Worm (Caenorhabditis elegans) whole organism, L4 larva: Measurements from ENCODE around the gene Y116F11A.6.

ENCODE experiments used
- F26F4.8 ChIP-seq: fragments of 200-800 bp; sonication (Bioruptor generic); conservative IDR thresholded peaks from 2 replicates; pipeline ENCODE4 v1.3.6; 2022; ENCODE audit warnings: missing genetic modification characterization, missing compliant biosample characterization
- F37D6.2 ChIP-seq: sonication (generic microtip); optimal IDR thresholded peaks from 2 replicates; lab custom pipeline; 2016; ENCODE audit warnings: mild to moderate bottlenecking, missing genetic modification characterization, missing compliant biosample characterization
- T26A8.4 ChIP-seq: fragments of 200-800 bp; sonication (Bioruptor generic); IDR thresholded peaks from 2 replicates; pipeline ENCODE4 v1.3.6; 2022; ENCODE audit warnings: missing genetic modification characterization, missing compliant biosample characterization
- Y5F2A.4 ChIP-seq: fragments of 200-800 bp; sonication (Bioruptor generic); optimal IDR thresholded peaks from 2 replicates; lab custom pipeline; 2018; ENCODE audit warnings: mild to moderate bottlenecking, missing genetic modification characterization, missing compliant biosample characterization
- Y75B8A.6 ChIP-seq: fragments of 200-800 bp; sonication (Bioruptor generic); IDR thresholded peaks from 2 replicates; pipeline ENCODE4 v1.3.6; 2022; ENCODE audit warnings: missing genetic modification reagents, missing genetic modification characterization, missing compliant biosample characterization
- ZK546.5 ChIP-seq, 2 experiments: sonication (generic microtip); optimal IDR thresholded peaks; 2 replicates each; lab custom pipeline; 2017; ENCODE audit warnings: missing biosample characterization in 2 of 2, missing genetic modification characterization in 2 of 2
- aha-1 ChIP-seq: fragments of 150-350 bp; peaks from one replicate; lab custom pipeline; 2014; ENCODE audit warnings: missing biosample characterization, missing genetic modification characterization
- attf-4 ChIP-seq: sonication (generic microtip); optimal IDR thresholded peaks from 3 replicates; lab custom pipeline; 2017; ENCODE audit warnings: missing biosample characterization, missing genetic modification characterization
- ceh-32 ChIP-seq: sonication (generic microtip); optimal IDR thresholded peaks from 2 replicates; lab custom pipeline; 2016; ENCODE audit warnings: mild to moderate bottlenecking, missing genetic modification characterization, missing compliant biosample characterization; ENCODE audit not compliant: poor library complexity
- ceh-44 ChIP-seq: fragments of 200-800 bp; sonication (Bioruptor generic); IDR thresholded peaks from 2 replicates; pipeline ENCODE4 v1.3.6; 2022; ENCODE audit warnings: missing genetic modification reagents, missing genetic modification characterization, missing compliant biosample characterization
- ceh-62 ChIP-seq: sonication (generic microtip); optimal IDR thresholded peaks from 2 replicates; lab custom pipeline; 2017; ENCODE audit warnings: missing biosample characterization, missing genetic modification characterization
- ceh-82 ChIP-seq: sonication (generic microtip); optimal IDR thresholded peaks from 2 replicates; lab custom pipeline; 2017; ENCODE audit warnings: missing biosample characterization, missing genetic modification characterization
- ces-1 ChIP-seq: fragments of 150-350 bp; sonication (generic microtip); optimal IDR thresholded peaks from 4 replicates; lab custom pipeline; 2014; ENCODE audit warnings: missing biosample characterization, missing genetic modification reagents, missing genetic modification characterization
- daf-19 ChIP-seq: fragments of 200-800 bp; sonication (Bioruptor generic); conservative IDR thresholded peaks from 2 replicates; pipeline ENCODE4 v1.3.6; 2022; ENCODE audit warnings: missing genetic modification characterization, missing compliant biosample characterization
- egl-27 ChIP-seq: sonication (generic microtip); optimal IDR thresholded peaks from 3 replicates; lab custom pipeline; 2017; ENCODE audit warnings: missing biosample characterization, missing genetic modification reagents, missing genetic modification characterization
- egl-43 ChIP-seq: fragments of 200-800 bp; sonication (Bioruptor generic); IDR thresholded peaks from 2 replicates; pipeline ENCODE4 v1.3.6; 2022; ENCODE audit warnings: missing genetic modification reagents, missing genetic modification characterization, missing compliant biosample characterization
- fkh-10 ChIP-seq: fragments of 150-350 bp; optimal IDR thresholded peaks from 2 replicates; lab custom pipeline; 2014; ENCODE audit warnings: missing biosample characterization, missing genetic modification reagents, missing genetic modification characterization
- fos-1 ChIP-seq: fragments of 150-350 bp; optimal IDR thresholded peaks from 2 replicates; lab custom pipeline; 2014; ENCODE audit warnings: missing biosample characterization, missing genetic modification characterization
- gei-8 ChIP-seq: fragments of 200-800 bp; sonication (Bioruptor generic); optimal IDR thresholded peaks from 2 replicates; lab custom pipeline; 2018; ENCODE audit warnings: mild to moderate bottlenecking, missing genetic modification characterization, missing compliant biosample characterization
- hlh-30 ChIP-seq: sonication (generic microtip); optimal IDR thresholded peaks from 2 replicates; lab custom pipeline; 2017; ENCODE audit warnings: antibody characterized with exemption, mild to moderate bottlenecking, missing genetic modification characterization, missing compliant biosample characterization; ENCODE audit not compliant: insufficient read depth
- lin-15B ChIP-seq: fragments of 150-350 bp; sonication (generic microtip); optimal IDR thresholded peaks from 3 replicates; lab custom pipeline; 2014; ENCODE audit warnings: missing biosample characterization, missing genetic modification characterization
- lin-29 ChIP-seq: fragments of 200-800 bp; sonication (Bioruptor generic); IDR thresholded peaks from 2 replicates; pipeline ENCODE4 v1.3.6; 2022; ENCODE audit warnings: missing genetic modification reagents, missing genetic modification characterization, missing compliant biosample characterization
- lin-38 ChIP-seq: fragments of 200-800 bp; sonication (Bioruptor generic); IDR thresholded peaks from 2 replicates; pipeline ENCODE4 v1.3.6; 2022; ENCODE audit warnings: missing genetic modification reagents, missing genetic modification characterization, missing compliant biosample characterization
- lir-3 ChIP-seq: sonication (generic microtip); optimal IDR thresholded peaks from 2 replicates; lab custom pipeline; 2016; ENCODE audit warnings: mild to moderate bottlenecking, missing genetic modification characterization, missing compliant biosample characterization
- madf-5 ChIP-seq, 2 experiments: fragments of 200-800 bp; sonication (Bioruptor generic); IDR thresholded peaks; 2 replicates each; pipeline ENCODE4 v1.3.6; 2022; ENCODE audit warnings: missing compliant biosample characterization in 2 of 2, missing genetic modification characterization in 2 of 2
- mdl-1 ChIP-seq, 2 experiments: fragments of 150-350 bp in 1 of 2; sonication (generic microtip) in 1 of 2; optimal IDR thresholded peaks; 2 replicates each; lab custom pipeline; 2014 to 2017; ENCODE audit warnings: missing biosample characterization in 2 of 2, missing genetic modification characterization in 2 of 2
- mdt-29 ChIP-seq: fragments of 200-800 bp; sonication (Bioruptor generic); IDR thresholded peaks from 2 replicates; pipeline ENCODE4 v1.3.6; 2022; ENCODE audit warnings: missing genetic modification reagents, missing genetic modification characterization, missing compliant biosample characterization
- nhr-237 ChIP-seq: sonication (generic microtip); optimal IDR thresholded peaks from 2 replicates; lab custom pipeline; 2017; ENCODE audit warnings: missing biosample characterization, missing genetic modification characterization
- nhr-6 ChIP-seq: fragments of 150-350 bp; optimal IDR thresholded peaks from 2 replicates; lab custom pipeline; 2014; ENCODE audit warnings: missing biosample characterization, missing genetic modification characterization
- nhr-76 ChIP-seq: fragments of 150-350 bp; optimal IDR thresholded peaks from 2 replicates; lab custom pipeline; 2014; ENCODE audit warnings: missing biosample characterization, missing genetic modification characterization
- php-3 ChIP-seq: fragments of 200-800 bp; sonication (Bioruptor generic); IDR thresholded peaks from 2 replicates; pipeline ENCODE4 v1.3.6; 2022; ENCODE audit warnings: missing genetic modification reagents, missing genetic modification characterization, missing compliant biosample characterization
- pqm-1 ChIP-seq: sonication (generic microtip); optimal IDR thresholded peaks from 2 replicates; lab custom pipeline; 2017; ENCODE audit warnings: missing biosample characterization, missing genetic modification characterization
- saeg-2 ChIP-seq: fragments of 200-800 bp; sonication (Bioruptor generic); IDR thresholded peaks from 2 replicates; pipeline ENCODE4 v1.3.6; 2022; ENCODE audit warnings: missing genetic modification reagents, missing genetic modification characterization, missing compliant biosample characterization
- set-16 ChIP-seq: fragments of 200-800 bp; sonication (Bioruptor generic); IDR thresholded peaks from 2 replicates; pipeline ENCODE4 v1.3.6; 2022; ENCODE audit warnings: missing genetic modification reagents, missing genetic modification characterization, missing compliant biosample characterization
- snpc-4 ChIP-seq: fragments of 150-350 bp; optimal IDR thresholded peaks from 2 replicates; lab custom pipeline; 2014; ENCODE audit warnings: missing biosample characterization, missing genetic modification characterization
- spr-1 ChIP-seq: sonication (generic microtip); optimal IDR thresholded peaks from 2 replicates; lab custom pipeline; 2016; ENCODE audit warnings: mild to moderate bottlenecking, missing genetic modification characterization, missing compliant biosample characterization
- spr-3 ChIP-seq: fragments of 200-800 bp; sonication (Bioruptor generic); optimal IDR thresholded peaks from 2 replicates; lab custom pipeline; 2018; ENCODE audit warnings: mild to moderate bottlenecking, missing genetic modification characterization, missing compliant biosample characterization
- tra-1 ChIP-seq: fragments of 200-800 bp; sonication (Bioruptor generic); IDR thresholded peaks from 2 replicates; pipeline ENCODE4 v1.3.6; 2022; ENCODE audit warnings: missing genetic modification reagents, missing genetic modification characterization, missing compliant biosample characterization
- vab-7 ChIP-seq: fragments of 200-800 bp; sonication (Bioruptor generic); IDR thresholded peaks from 2 replicates; pipeline ENCODE4 v1.3.6; 2022; ENCODE audit warnings: missing genetic modification reagents, missing genetic modification characterization, missing compliant biosample characterization
- zfp-3 ChIP-seq: fragments of 200-800 bp; sonication (Bioruptor generic); conservative IDR thresholded peaks from 2 replicates; pipeline ENCODE4 v1.3.6; 2022; ENCODE audit warnings: missing genetic modification reagents, missing genetic modification characterization, missing compliant biosample characterization
- zip-11 ChIP-seq: fragments of 200-800 bp; sonication (Bioruptor generic); IDR thresholded peaks from 2 replicates; pipeline ENCODE4 v1.3.6; 2022; ENCODE audit warnings: missing genetic modification characterization, missing compliant biosample characterization

The Y116F11A.6 gene

DNA sequence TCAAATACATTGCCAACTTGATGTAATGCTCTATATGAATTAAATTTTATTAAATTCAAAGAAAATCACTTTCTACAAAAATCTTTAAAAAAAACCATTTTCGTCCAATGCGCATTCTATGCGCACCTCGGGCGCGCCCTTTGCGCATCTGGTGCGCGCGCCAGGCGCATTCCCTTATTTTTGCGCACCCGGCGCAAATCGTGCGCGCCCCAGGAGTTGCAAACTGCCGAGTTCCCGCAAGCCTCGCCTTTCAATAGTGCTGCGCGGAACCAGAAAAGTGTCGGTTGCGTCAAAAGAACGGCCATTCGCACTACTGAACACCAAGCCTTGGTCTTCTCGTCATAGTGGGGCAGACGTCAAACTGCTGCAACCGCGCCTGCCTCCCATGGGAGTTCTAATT lies 14.4 kb downstream of the Y116F11A.6 start:
- peak; percentile 86 for TF ChIP-seq set-16 (GFP tag; lab: Robert Waterston, UW)
- no peak for TF ChIP-seq nhr-237
- TF ChIP-seq nhr-76 (tag; lab: Kevin White, UChicago) = no peak
- no peak for TF ChIP-seq spr-1 (tag; lab: Kevin White, UChicago)
- no peak for TF ChIP-seq Y75B8A.6 (GFP tag; lab: Robert Waterston, UW)
- no peak for TF ChIP-seq lin-38
- TF ChIP-seq F37D6.2 (tag; lab: Kevin White, UChicago) = no peak
- no peak for TF ChIP-seq spr-3
- TF ChIP-seq mdl-1 (tag; optimal IDR thresholded peaks at IDR 0.05; lab: Kevin White, UChicago) = no peak
- no peak for TF ChIP-seq zip-11 (GFP tag; lab: Robert Waterston, UW)
- TF ChIP-seq mdt-29 (GFP tag; lab: Robert Waterston, UW) = no peak
- no peak for TF ChIP-seq vab-7 (GFP tag; lab: Robert Waterston, UW)
- no peak for TF ChIP-seq lin-29 (GFP tag; lab: Robert Waterston, UW)
- TF ChIP-seq attf-4 (tag; lab: Kevin White, UChicago) = no peak
- TF ChIP-seq Y5F2A.4 (GFP tag; lab: Kevin White, UChicago) = no peak
- no peak for TF ChIP-seq hlh-30 (tag; lab: Kevin White, UChicago)
- 0 out of 2 replicates have a peak, but pooled peaks have one; percentile 7 for TF ChIP-seq F26F4.8 (GFP tag; lab: Robert Waterston, UW)
- TF ChIP-seq egl-43 = 0 out of 2 replicates have a peak, but pooled peaks have one; percentile 32

ce11 chrV:19737458-19737857 lies 18.1 kb downstream of the Y116F11A.6 start, which contains the start of gene W04E12.7:
Gene W04E12.7 (minus strand): TSS chrV:19737558.
- no peak for TF ChIP-seq ZK546.5 (tag; optimal IDR thresholded peaks at IDR 0.05; lab: Kevin White, UChicago)
- TF ChIP-seq aha-1 = peak; percentile 1
- TF ChIP-seq, all 104 proteins: peak for 1

- TF ChIP-seq ceh-82 (tag; lab: Kevin White, UChicago) (no peak), nhr-6 (tag; lab: Kevin White, UChicago) (no peak), php-3 (no peak), spr-3 (no peak), tra-1 (GFP tag; lab: Robert Waterston, UW) (no peak), gei-8 (no peak), zfp-3 (GFP tag; lab: Robert Waterston, UW) (no peak), nhr-237 (no peak), ces-1 (no peak), ceh-44 (GFP tag; lab: Robert Waterston, UW) (no peak)
These were observed 18.8 kb downstream of the Y116F11A.6 start, which contains the start of gene fbxa-131 for ce11 chrV:19738117-19738516. Gene fbxa-131 (plus strand): TSS chrV:19738417.

- TF ChIP-seq daf-19 (GFP tag; lab: Robert Waterston, UW) = no peak
- TF ChIP-seq snpc-4 = no peak
- no peak for TF ChIP-seq saeg-2 (GFP tag; lab: Robert Waterston, UW)
- no peak for TF ChIP-seq lin-15B (tag; lab: Kevin White, UChicago)
- no peak for TF ChIP-seq ceh-62 (tag; lab: Kevin White, UChicago)
- TF ChIP-seq F37D6.2 (tag; lab: Kevin White, UChicago) = no peak
- no peak for TF ChIP-seq lir-3 (tag; lab: Kevin White, UChicago)
- no peak for TF ChIP-seq egl-27 (tag; lab: Kevin White, UChicago)
- no peak for TF ChIP-seq T26A8.4
- no peak for TF ChIP-seq Y75B8A.6 (GFP tag; lab: Robert Waterston, UW)
- TF ChIP-seq ceh-32 (tag; lab: Kevin White, UChicago) = no peak
- no peak for TF ChIP-seq fkh-10 (GFP tag; lab: Kevin White, UChicago)
- TF ChIP-seq attf-4 (tag; lab: Kevin White, UChicago) = no peak
- no peak for TF ChIP-seq pqm-1 (tag; lab: Kevin White, UChicago)
- TF ChIP-seq fos-1 (tag; lab: Kevin White, UChicago) = no peak
- TF ChIP-seq madf-5 (GFP tag; IDR thresholded peaks at IDR 0.05; lab: Robert Waterston, UW) = no peak
- TF ChIP-seq, all 104 proteins: peak for 0
These were observed 21.7 kb downstream of the Y116F11A.6 start, which contains the start of gene W04E12.2 for ce11 chrV:19741034-19741433. Gene W04E12.2 (minus strand): TSS chrV:19741134.
